Worm (Caenorhabditis elegans) whole organism, L3 larva: ENCODE results near the gene T16G12.6.
A peak's percentile ranks its signal among the peaks of the same experiment; 100 is the strongest.
"Not testable (repeated sequence)": the region's sequence is repeated elsewhere in the genome, so short reads cannot be mapped to it uniquely, and the experiment has no call there.

Experiments used
- aly-2 ChIP-seq: fragments of 150-350 bp; optimal IDR thresholded peaks from 2 replicates; lab custom pipeline; 2014; ENCODE audit warnings: missing biosample characterization, missing genetic modification characterization
- ama-1 ChIP-seq: fragments of 150-350 bp; optimal IDR thresholded peaks from 2 replicates; lab custom pipeline; 2018
- ceh-16 ChIP-seq: sonication (generic microtip); optimal IDR thresholded peaks from 2 replicates; lab custom pipeline; 2017; ENCODE audit warnings: missing biosample characterization, missing genetic modification characterization
- ceh-82 ChIP-seq: fragments of 150-350 bp; optimal IDR thresholded peaks from 2 replicates; lab custom pipeline; 2014; ENCODE audit warnings: missing biosample characterization, missing genetic modification characterization
- egl-27 ChIP-seq: sonication (generic microtip); optimal IDR thresholded peaks from 4 replicates; lab custom pipeline; 2017; ENCODE audit warnings: missing biosample characterization, missing genetic modification reagents, missing genetic modification characterization
- elt-1 ChIP-seq: fragments of 150-350 bp; optimal IDR thresholded peaks from 2 replicates; lab custom pipeline; 2014; ENCODE audit warnings: missing biosample characterization, missing genetic modification characterization
- elt-2 ChIP-seq: sonication (generic microtip); optimal IDR thresholded peaks from 2 replicates; lab custom pipeline; 2016; ENCODE audit warnings: missing genetic modification reagents, mild to moderate bottlenecking, missing genetic modification characterization, missing compliant biosample characterization
- elt-3 ChIP-seq, 3 experiments: fragments of 150-350 bp in 1 of 3; sonication (generic microtip) in 2 of 3; optimal IDR thresholded peaks; 2 replicates in 2 of 3; 4 replicates in 1 of 3; lab custom pipeline; 2014 to 2017; ENCODE audit warnings: missing biosample characterization in 3 of 3, missing genetic modification characterization in 3 of 3
- eor-1 ChIP-seq, 2 experiments: fragments of 150-350 bp; optimal IDR thresholded peaks; 2 replicates each; lab custom pipeline; 2014 to 2018; ENCODE audit warnings: missing biosample characterization in 2 of 2, missing genetic modification characterization in 2 of 2
- fkh-10 ChIP-seq: sonication (generic microtip); optimal IDR thresholded peaks from 2 replicates; lab custom pipeline; 2017; ENCODE audit warnings: missing biosample characterization, missing genetic modification reagents, missing genetic modification characterization
- fkh-2 ChIP-seq: fragments of 150-350 bp; optimal IDR thresholded peaks from 2 replicates; lab custom pipeline; 2014; ENCODE audit warnings: missing biosample characterization, missing genetic modification reagents, missing genetic modification characterization
- fos-1 ChIP-seq: fragments of 150-350 bp; optimal IDR thresholded peaks from 2 replicates; lab custom pipeline; 2014; ENCODE audit warnings: missing biosample characterization, missing genetic modification characterization
- lin-15B ChIP-seq: fragments of 150-350 bp; optimal IDR thresholded peaks from 2 replicates; lab custom pipeline; 2014; ENCODE audit warnings: missing biosample characterization, missing genetic modification characterization
- lin-39 ChIP-seq: fragments of 150-350 bp; optimal IDR thresholded peaks from 2 replicates; lab custom pipeline; 2018; ENCODE audit warnings: missing biosample characterization, missing genetic modification reagents, missing genetic modification characterization
- mdl-1 ChIP-seq: fragments of 150-350 bp; optimal IDR thresholded peaks from 2 replicates; lab custom pipeline; 2014; ENCODE audit warnings: missing biosample characterization, missing genetic modification characterization
- nfya-1 ChIP-seq: sonication (generic microtip); optimal IDR thresholded peaks from 2 replicates; lab custom pipeline; 2017; ENCODE audit warnings: missing genetic modification characterization, mild to moderate bottlenecking, missing compliant biosample characterization, antibody characterized with exemption, moderate library complexity; ENCODE audit not compliant: insufficient read depth
- nhr-11 ChIP-seq: fragments of 150-350 bp; optimal IDR thresholded peaks from 2 replicates; lab custom pipeline; 2014; ENCODE audit warnings: missing biosample characterization, missing genetic modification characterization
- nhr-23 ChIP-seq: fragments of 150-350 bp; optimal IDR thresholded peaks from 2 replicates; lab custom pipeline; 2014; ENCODE audit warnings: missing biosample characterization, missing genetic modification reagents, missing genetic modification characterization
- nhr-25 ChIP-seq: sonication (generic microtip); optimal IDR thresholded peaks from 2 replicates; lab custom pipeline; 2017; ENCODE audit warnings: missing biosample characterization, missing genetic modification characterization
- nhr-28 ChIP-seq: fragments of 150-350 bp; optimal IDR thresholded peaks from 2 replicates; lab custom pipeline; 2014; ENCODE audit warnings: missing biosample characterization, missing genetic modification characterization
- nhr-67 ChIP-seq: fragments of 150-350 bp; optimal IDR thresholded peaks from 2 replicates; lab custom pipeline; 2014; ENCODE audit warnings: missing biosample characterization, missing genetic modification characterization
- nhr-76 ChIP-seq: fragments of 150-350 bp; sonication (generic microtip); optimal IDR thresholded peaks from 5 replicates; lab custom pipeline; 2014; ENCODE audit warnings: missing biosample characterization, missing genetic modification characterization
- nhr-77 ChIP-seq: fragments of 150-350 bp; optimal IDR thresholded peaks from 2 replicates; lab custom pipeline; 2014; ENCODE audit warnings: missing biosample characterization, missing genetic modification characterization
- pqm-1 ChIP-seq: fragments of 150-350 bp; optimal IDR thresholded peaks from 2 replicates; lab custom pipeline; 2017; ENCODE audit warnings: missing biosample characterization, missing genetic modification characterization, inconsistent platforms
- sea-2 ChIP-seq: fragments of 150-350 bp; sonication (generic microtip); optimal IDR thresholded peaks from 4 replicates; lab custom pipeline; 2014; ENCODE audit warnings: missing biosample characterization, missing genetic modification reagents, missing genetic modification characterization
- unc-39 ChIP-seq: sonication (generic microtip); optimal IDR thresholded peaks from 4 replicates; lab custom pipeline; 2017; ENCODE audit warnings: missing biosample characterization, missing genetic modification characterization
- zag-1 ChIP-seq: fragments of 150-350 bp; optimal IDR thresholded peaks from 2 replicates; lab custom pipeline; 2014; ENCODE audit warnings: missing biosample characterization, missing genetic modification characterization

Gene T16G12.6

ce11 chrIII:10033213-10033612, 36.2 kb upstream of the T16G12.6 start, which contains the start of gene M04D8.5:
TSS of gene M04D8.5 (minus strand) at chrIII:10033313.
- TF ChIP-seq elt-3 (tag; optimal IDR thresholded peaks at IDR 0.05; lab: Kevin White, UChicago) (no peak), nhr-25 (tag; lab: Kevin White, UChicago) (no peak), mdl-1 (tag; lab: Kevin White, UChicago) (no peak), egl-27 (tag; lab: Kevin White, UChicago) (no peak), fkh-10 (GFP tag; lab: Kevin White, UChicago) (no peak), sea-2 (GFP tag; lab: Kevin White, UChicago) (no peak), nhr-11 (tag; lab: Kevin White, UChicago) (no peak), pqm-1 (no peak), fos-1 (tag; lab: Kevin White, UChicago) (no peak), nhr-67 (tag; lab: Kevin White, UChicago) (no peak), nfya-1 (tag; lab: Kevin White, UChicago) (no peak), lin-15B (tag; lab: Kevin White, UChicago) (no peak), nhr-28 (tag; lab: Kevin White, UChicago) (no peak), fkh-2 (tag; lab: Kevin White, UChicago) (no peak), nhr-76 (no peak), unc-39 (tag; lab: Kevin White, UChicago) (no peak)

ce11 chrIII:10033881-10034280, 35.5 kb upstream of the T16G12.6 start, which contains the start of gene M04D8.8:
TSS of gene M04D8.8 (plus strand) at chrIII:10034181.
- no peak for TF ChIP-seq pqm-1
- TF ChIP-seq, all 47 proteins: peak for 0

ce11 chrIII:10035783-10036182, 33.6 kb upstream of the T16G12.6 start, which contains the start of gene xbx-3:
TSS of gene xbx-3 (plus strand) at chrIII:10035945.
- TF ChIP-seq lin-39 (tag; lab: Kevin White, UChicago) (no peak), nhr-11 (tag; lab: Kevin White, UChicago) (peak; percentile 79), fkh-10 (GFP tag; lab: Kevin White, UChicago) (no peak), elt-1 (tag; lab: Kevin White, UChicago) (no peak)

ce11 chrIII:10037150-10037549, 32.2 kb upstream of the T16G12.6 start, which contains the start of gene M04D8.7:
TSS of gene M04D8.7 (plus strand) at chrIII:10037450.
- TF ChIP-seq aly-2 (no peak), fkh-10 (GFP tag; lab: Kevin White, UChicago) (peak; percentile 1)

- TF ChIP-seq nhr-67 (tag; lab: Kevin White, UChicago) (no peak), eor-1 (tag; optimal IDR thresholded peaks at IDR 0.05; lab: Kevin White, UChicago) (no peak), ceh-82 (tag; lab: Kevin White, UChicago) (no peak), lin-39 (tag; lab: Kevin White, UChicago) (no peak), pqm-1 (no peak), mdl-1 (tag; lab: Kevin White, UChicago) (no peak), zag-1 (tag; lab: Kevin White, UChicago) (no peak), ama-1 (lab: Kevin White, UChicago) (no peak), unc-39 (tag; lab: Kevin White, UChicago) (no peak), elt-2 (no peak)
Measured at ce11 chrIII:10040013-10040412, 29.4 kb upstream of the T16G12.6 start, which contains the start of gene T16G12.7. TSS of gene T16G12.7 (minus strand) at chrIII:10040113.

- TF ChIP-seq pqm-1, result peak; percentile 60
- TF ChIP-seq elt-2, result peak; percentile 82
- no peak for TF ChIP-seq sea-2 (GFP tag; lab: Kevin White, UChicago)
Measured at ce11 chrIII:10049682-10050081, 19.7 kb upstream of the T16G12.6 start, which contains the start of gene T16G12.1. TSS of gene T16G12.1 (minus strand) at chrIII:10049857.

ce11 chrIII:10050321-10050720, 19.1 kb upstream of the T16G12.6 start, which contains the start of gene T16G12.3:
TSS of gene T16G12.3 (plus strand) at chrIII:10050621.
- TF ChIP-seq nhr-77 (tag; lab: Kevin White, UChicago); nhr-23 (tag; lab: Kevin White, UChicago); aly-2: not testable (repeated sequence)

ce11 chrIII:10053312-10053711, 16.1 kb upstream of the T16G12.6 start, which contains the start of gene T16G12.12:
TSS of gene T16G12.12 (plus strand) at chrIII:10053612.
- not testable (repeated sequence) for TF ChIP-seq ceh-16 (tag; lab: Kevin White, UChicago); nhr-23 (tag; lab: Kevin White, UChicago); eor-1 (tag; optimal IDR thresholded peaks at IDR 0.05; lab: Kevin White, UChicago)
- TF ChIP-seq, all 47 proteins: peak for 0; not testable (repeated sequence) for 47
